Fruit fly (Drosophila melanogaster) whole organism, pupa: Measurements from ENCODE around the gene CG9948.

Experiments
- CG10348 ChIP-seq: fragments of 200-800 bp; sonication (Bioruptor generic); IDR thresholded peaks from 2 replicates; pipeline ENCODE4 v1.3.6; 2022; ENCODE audit warnings: missing biosample characterization, missing genetic modification characterization
- CG12605 ChIP-seq: fragments of 200-800 bp; sonication (Bioruptor generic); IDR thresholded peaks from 2 replicates; pipeline ENCODE4 v1.3.6; 2022; ENCODE audit warnings: missing biosample characterization, missing genetic modification characterization
- CG13204 ChIP-seq: fragments of 200-800 bp; sonication (Bioruptor generic); optimal IDR thresholded peaks from 2 replicates; lab custom pipeline; 2018; ENCODE audit warnings: missing biosample characterization, mild to moderate bottlenecking, missing genetic modification characterization, moderate library complexity
- CG14655 ChIP-seq: fragments of 200-800 bp; sonication (Bioruptor generic); optimal IDR thresholded peaks from 3 replicates; lab custom pipeline; 2017; ENCODE audit warnings: mild to moderate bottlenecking, missing biosample characterization, missing genetic modification reagents, missing genetic modification characterization
- CG15710 ChIP-seq: fragments of 200-800 bp; sonication (Bioruptor generic); optimal IDR thresholded peaks from 2 replicates; lab custom pipeline; 2018; ENCODE audit warnings: missing biosample characterization, mild to moderate bottlenecking, missing genetic modification characterization, moderate library complexity
- CG17806 ChIP-seq: fragments of 200-800 bp; sonication (Bioruptor generic); optimal IDR thresholded peaks from 2 replicates; lab custom pipeline; 2018; ENCODE audit warnings: missing biosample characterization, mild to moderate bottlenecking, missing genetic modification characterization, moderate library complexity
- CG32121 ChIP-seq: fragments of 200-800 bp; sonication (Bioruptor generic); IDR thresholded peaks from 2 replicates; pipeline ENCODE4 v1.3.6; 2022; ENCODE audit warnings: missing biosample characterization, missing genetic modification characterization
- CG34367 ChIP-seq: fragments of 200-800 bp; sonication (Bioruptor generic); optimal IDR thresholded peaks from 2 replicates; lab custom pipeline; 2018; ENCODE audit warnings: missing biosample characterization, mild to moderate bottlenecking, missing genetic modification characterization
- CG4496 ChIP-seq: fragments of 200-800 bp; sonication (Bioruptor generic); IDR thresholded peaks from 3 replicates; pipeline ENCODE4 v1.3.6; 2022; ENCODE audit warnings: missing biosample characterization, missing genetic modification characterization
- CG8159 ChIP-seq: fragments of 200-800 bp; sonication (Bioruptor generic); optimal IDR thresholded peaks from 3 replicates; lab custom pipeline; 2018; ENCODE audit warnings: missing biosample characterization, mild to moderate bottlenecking, missing genetic modification characterization, moderate library complexity
- CG8301 ChIP-seq: fragments of 200-800 bp; sonication (Bioruptor generic); optimal IDR thresholded peaks from 2 replicates; lab custom pipeline; 2018; ENCODE audit warnings: missing biosample characterization, mild to moderate bottlenecking, missing genetic modification characterization
- CG9948 ChIP-seq: fragments of 200-800 bp; sonication (Bioruptor generic); optimal IDR thresholded peaks from 2 replicates; lab custom pipeline; 2018; ENCODE audit warnings: missing biosample characterization, mild to moderate bottlenecking, missing genetic modification characterization, moderate library complexity
- D1 ChIP-seq: fragments of 200-800 bp; sonication (Bioruptor generic); optimal IDR thresholded peaks from 2 replicates; lab custom pipeline; 2018; ENCODE audit warnings: missing biosample characterization, mild to moderate bottlenecking, missing genetic modification characterization, moderate library complexity
- EcR ChIP-seq: fragments of 200-800 bp; sonication (Bioruptor generic); optimal IDR thresholded peaks from 3 replicates; lab custom pipeline; 2019; ENCODE audit warnings: missing biosample characterization, missing genetic modification characterization, mild to moderate bottlenecking, moderate library complexity, missing genetic modification reagents
- Ets98B ChIP-seq: fragments of 200-800 bp; sonication (Bioruptor generic); IDR thresholded peaks from 2 replicates; pipeline ENCODE4 v1.3.6; 2022; ENCODE audit warnings: missing biosample characterization, missing genetic modification characterization
- Pif1A ChIP-seq: fragments of 200-800 bp; sonication (Bioruptor generic); optimal IDR thresholded peaks from 3 replicates; lab custom pipeline; 2016; ENCODE audit warnings: missing biosample characterization, missing genetic modification characterization
- Pif1B ChIP-seq: fragments of 200-800 bp; sonication (Bioruptor generic); optimal IDR thresholded peaks from 3 replicates; lab custom pipeline; 2016; ENCODE audit warnings: missing biosample characterization, missing genetic modification characterization
- Snoo ChIP-seq: fragments of 200-800 bp; sonication (Bioruptor generic); optimal IDR thresholded peaks from 3 replicates; lab custom pipeline; 2017; ENCODE audit warnings: missing biosample characterization, mild to moderate bottlenecking, missing genetic modification characterization, inconsistent platforms
- fd96Ca ChIP-seq: fragments of 200-800 bp; sonication (Bioruptor generic); IDR thresholded peaks from 3 replicates; pipeline ENCODE4 v1.3.6; 2022; ENCODE audit warnings: missing biosample characterization, missing genetic modification characterization
- gl ChIP-seq: fragments of 200-800 bp; sonication (Bioruptor generic); optimal IDR thresholded peaks from 2 replicates; lab custom pipeline; 2018; ENCODE audit warnings: missing biosample characterization, mild to moderate bottlenecking, missing genetic modification characterization
- rn ChIP-seq: fragments of 200-800 bp; sonication (Bioruptor generic); IDR thresholded peaks from 2 replicates; pipeline ENCODE4 v1.3.6; 2022; ENCODE audit warnings: missing biosample characterization, missing genetic modification characterization

The CG9948 gene

DNA sequence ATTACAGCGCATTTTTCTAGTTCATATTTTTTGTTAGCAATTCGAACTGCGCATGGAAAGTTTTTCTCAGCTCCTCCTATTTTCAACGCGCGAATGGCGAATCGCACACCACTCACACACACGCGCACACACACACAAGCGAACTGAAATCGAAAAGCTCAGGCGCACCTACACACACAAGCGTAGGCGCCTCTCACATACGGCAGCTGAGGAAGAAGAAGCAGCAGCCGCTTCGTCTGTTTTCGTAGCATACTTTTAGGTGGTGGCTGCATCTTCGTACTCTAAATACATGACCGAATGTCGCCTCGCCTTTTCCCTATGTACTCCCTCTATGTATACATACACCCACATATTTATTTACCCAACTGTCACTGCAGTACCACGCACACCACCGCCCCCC is 29.9 kb upstream of the CG9948 start:
- TF ChIP-seq CG10348 (GFP tag; lab: Robert Waterston, UW) (no peak), CG12605 (GFP tag; lab: Robert Waterston, UW) (no peak), gl (tag; lab: Kevin White, UChicago) (no peak), CG4496 (GFP tag; lab: Robert Waterston, UW) (peak; percentile 67; the same call in 2 of the 3 replicates)

DNA sequence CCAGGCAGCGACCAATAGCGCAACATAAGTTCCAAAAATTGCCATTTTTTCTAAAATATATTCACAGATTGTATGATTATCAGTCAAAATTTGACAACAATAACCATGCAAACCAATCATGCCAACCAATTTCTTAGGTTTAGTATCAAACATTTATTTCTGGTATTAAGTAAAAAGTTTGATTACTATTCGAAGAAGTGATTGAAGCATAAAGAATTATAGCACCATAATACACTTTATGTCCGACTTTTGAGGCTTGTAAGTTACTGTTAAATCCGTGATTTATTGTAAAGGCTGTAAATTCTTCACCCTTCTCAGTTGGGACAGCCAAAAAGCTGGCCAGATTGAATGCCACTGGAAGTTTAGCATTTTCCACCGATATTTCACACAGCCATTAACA is 23.9 kb upstream of the CG9948 start, which contains the start of gene CG45413:
Gene CG45413 (minus strand): TSS at position 101 of the 400 bp plus-strand sequence.
- TF ChIP-seq Pif1A (GFP tag; lab: Kevin White, UChicago) (no peak), CG14655 (no peak), CG10348 (GFP tag; lab: Robert Waterston, UW) (no peak), CG13204 (no peak), CG15710 (tag; lab: Kevin White, UChicago) (no peak), EcR (GFP tag; lab: Kevin White, UChicago) (no peak), CG8301 (tag; lab: Kevin White, UChicago) (no peak), D1 (tag; lab: Kevin White, UChicago) (no peak), Snoo (tag; lab: Kevin White, UChicago) (no peak), CG17806 (no peak), CG4496 (GFP tag; lab: Robert Waterston, UW) (no peak), fd96Ca (no peak), Pif1B (GFP tag; lab: Kevin White, UChicago) (no peak), CG8159 (tag; lab: Kevin White, UChicago) (no peak), CG34367 (tag; lab: Kevin White, UChicago) (no peak), CG12605 (GFP tag; lab: Robert Waterston, UW) (no peak)

- no peak for TF ChIP-seq CG32121 (GFP tag; lab: Robert Waterston, UW)
- TF ChIP-seq Snoo (tag; lab: Kevin White, UChicago) = no peak
- TF ChIP-seq CG14655 = no peak
These were observed 23.2 kb upstream of the CG9948 start, which contains the start of gene CG14820 for dm6 chr3L:6932626-6933025. TSS of gene CG14820 (plus strand) at chr3L:6932926.

- no peak for TF ChIP-seq Snoo (tag; lab: Kevin White, UChicago)
- peak; percentile 73 for TF ChIP-seq CG12605 (GFP tag; lab: Robert Waterston, UW)
- TF ChIP-seq CG32121 (GFP tag; lab: Robert Waterston, UW) = no peak; the same call in 1 of the 2 replicates
- TF ChIP-seq EcR (GFP tag; lab: Kevin White, UChicago) = no peak
- TF ChIP-seq Ets98B (GFP tag; lab: Robert Waterston, UW) = peak; percentile 18; the same call in 1 of the 2 replicates
- TF ChIP-seq CG14655 = peak; percentile 9
- TF ChIP-seq Pif1B (GFP tag; lab: Kevin White, UChicago) = no peak
- TF ChIP-seq CG8159 (tag; lab: Kevin White, UChicago) = no peak
- no peak for TF ChIP-seq gl (tag; lab: Kevin White, UChicago)
- TF ChIP-seq fd96Ca = peak; percentile 29; the same call in 1 of the 3 replicates
- TF ChIP-seq CG17806 = no peak
- TF ChIP-seq CG34367 (tag; lab: Kevin White, UChicago) = no peak
- no peak; the same call in 1 of the 2 replicates for TF ChIP-seq rn (GFP tag; lab: Robert Waterston, UW)
- TF ChIP-seq CG10348 (GFP tag; lab: Robert Waterston, UW) = no peak
- no peak for TF ChIP-seq CG9948
- peak; percentile 65 for TF ChIP-seq CG4496 (GFP tag; lab: Robert Waterston, UW)
- TF ChIP-seq D1 (tag; lab: Kevin White, UChicago) = no peak
- no peak for TF ChIP-seq CG15710 (tag; lab: Kevin White, UChicago)
- TF ChIP-seq, all 21 proteins: peak for 5
These were observed 20.9 kb upstream of the CG9948 start for dm6 chr3L:6934799-6935318.

DNA sequence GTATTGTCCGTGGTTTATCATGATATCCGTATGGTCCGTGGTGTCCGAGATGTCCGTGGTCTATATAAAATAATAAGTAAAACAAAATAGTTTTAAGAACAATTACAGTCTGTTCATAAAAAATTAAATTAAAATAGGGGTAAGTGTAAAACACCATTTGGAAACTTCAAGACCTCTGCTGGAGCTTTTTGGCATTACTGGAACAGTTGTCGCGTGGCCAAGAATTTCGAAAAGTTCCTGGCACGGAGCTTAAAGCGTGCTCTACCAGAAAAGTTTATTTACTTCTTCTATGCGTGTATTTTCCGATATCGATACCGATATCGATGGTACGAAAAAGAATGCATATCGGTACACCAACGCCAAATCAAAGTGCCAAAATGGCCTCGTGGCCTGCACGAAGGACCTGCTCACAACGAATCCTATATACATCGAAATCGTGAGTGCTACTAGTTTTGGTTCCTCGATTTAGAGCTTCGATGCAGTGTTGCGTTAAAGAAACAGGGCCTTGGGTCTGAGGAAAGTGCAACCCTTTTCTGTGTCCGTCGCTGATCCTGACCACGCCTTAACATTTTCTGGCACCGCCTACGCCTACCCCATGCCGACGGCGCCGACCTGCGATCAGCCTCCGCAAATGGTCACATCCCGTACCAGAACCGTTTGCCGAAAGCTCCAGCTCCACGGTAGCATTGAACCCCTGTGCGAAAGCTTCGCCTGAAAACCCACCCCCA is 13.5 kb upstream of the CG9948 start:
- TF ChIP-seq EcR (GFP tag; lab: Kevin White, UChicago) (no peak), Ets98B (GFP tag; lab: Robert Waterston, UW) (no peak), CG9948 (no peak), D1 (tag; lab: Kevin White, UChicago) (no peak), CG10348 (GFP tag; lab: Robert Waterston, UW) (no peak), Snoo (tag; lab: Kevin White, UChicago) (no peak), CG17806 (no peak), Pif1B (GFP tag; lab: Kevin White, UChicago) (no peak), CG13204 (no peak), CG12605 (GFP tag; lab: Robert Waterston, UW) (no peak)

DNA sequence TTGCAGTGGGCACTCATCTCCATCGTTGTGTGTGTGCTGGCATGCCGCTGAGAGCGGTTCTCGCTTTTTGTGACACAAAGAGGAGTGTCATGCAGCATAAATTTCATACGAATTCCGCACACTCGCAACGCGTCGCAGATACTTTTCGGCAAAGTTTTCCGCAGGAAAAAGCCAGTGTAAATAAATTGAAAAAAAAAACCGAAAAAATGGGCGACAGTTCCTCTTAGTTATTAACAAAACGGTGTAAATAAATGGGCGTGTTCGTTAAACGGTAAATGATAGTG is 13.0 kb upstream of the CG9948 start, which contains the start of gene tow:
Gene tow (plus strand): TSS at position 26 of the 284 bp plus-strand sequence.
- TF ChIP-seq EcR (GFP tag; lab: Kevin White, UChicago) (no peak), CG4496 (GFP tag; lab: Robert Waterston, UW) (0 out of 3 replicates have a peak, but pooled peaks have one; percentile 7), CG9948 (no peak)
